Worm (Caenorhabditis elegans) whole organism, L1 larva: ENCODE measurements around the gene algn-7.

Experiments used
- F16B12.6 ChIP-seq: fragments of 150-350 bp; optimal IDR thresholded peaks from 2 replicates; lab custom pipeline; 2014; ENCODE audit warnings: missing biosample characterization, missing genetic modification characterization
- ama-1 ChIP-seq: fragments of 150-350 bp; optimal IDR thresholded peaks from 2 replicates; lab custom pipeline; 2014
- blmp-1 ChIP-seq: fragments of 150-350 bp; optimal IDR thresholded peaks from 2 replicates; lab custom pipeline; 2014; ENCODE audit warnings: missing biosample characterization, missing genetic modification characterization
- fkh-10 ChIP-seq: sonication (generic microtip); optimal IDR thresholded peaks from 2 replicates; lab custom pipeline; 2017; ENCODE audit warnings: missing biosample characterization, missing genetic modification reagents, missing genetic modification characterization
- fkh-4 ChIP-seq: sonication (generic microtip); optimal IDR thresholded peaks from 2 replicates; lab custom pipeline; 2016; ENCODE audit warnings: missing compliant biosample characterization, missing genetic modification characterization, borderline replicate concordance
- jun-1 ChIP-seq: fragments of 150-350 bp; optimal IDR thresholded peaks from 2 replicates; lab custom pipeline; 2014; ENCODE audit warnings: missing biosample characterization, missing genetic modification reagents, missing genetic modification characterization
- lin-13 ChIP-seq: fragments of 150-350 bp; optimal IDR thresholded peaks from 2 replicates; lab custom pipeline; 2014; ENCODE audit warnings: missing biosample characterization, missing genetic modification reagents, missing genetic modification characterization
- snpc-4 ChIP-seq: fragments of 150-350 bp; optimal IDR thresholded peaks from 2 replicates; lab custom pipeline; 2014; ENCODE audit warnings: missing biosample characterization, missing genetic modification characterization
- unc-62 ChIP-seq: fragments of 150-350 bp; optimal IDR thresholded peaks from 2 replicates; lab custom pipeline; 2014; ENCODE audit warnings: missing biosample characterization, missing genetic modification reagents, missing genetic modification characterization

- TF ChIP-seq fkh-10 (GFP tag; lab: Kevin White, UChicago) (no peak), ama-1 (lab: Kevin White, UChicago) (no peak), jun-1 (tag; lab: Kevin White, UChicago) (no peak), snpc-4 (tag; lab: Kevin White, UChicago) (no peak), lin-13 (GFP tag; lab: Kevin White, UChicago) (no peak), blmp-1 (tag; lab: Kevin White, UChicago) (no peak), unc-62 (GFP tag; lab: Kevin White, UChicago) (no peak), F16B12.6 (no peak), fkh-4 (tag; lab: Kevin White, UChicago) (no peak)
Observed at ce11 chrV:19922613-19923012, 11.5 kb downstream of the algn-7 start, which contains the start of gene Y60A3A.16.
